Fruit fly (Drosophila melanogaster) whole organism, adult: ENCODE measurements around the gene Iru.

Source experiments
- CG11617 ChIP-seq: fragments of 200-800 bp; sonication (Bioruptor generic); optimal IDR thresholded peaks from 2 replicates; lab custom pipeline; 2017; ENCODE audit warnings: mild to moderate bottlenecking, missing biosample characterization, missing genetic modification reagents, missing genetic modification characterization
- CG14711 ChIP-seq: fragments of 200-800 bp; sonication (Bioruptor generic); optimal IDR thresholded peaks from 2 replicates; lab custom pipeline; 2018; ENCODE audit warnings: missing biosample characterization, mild to moderate bottlenecking, missing genetic modification characterization, moderate library complexity
- CG5204 ChIP-seq: fragments of 200-800 bp; sonication (Bioruptor generic); optimal IDR thresholded peaks from 2 replicates; lab custom pipeline; 2016; ENCODE audit warnings: missing biosample characterization, missing genetic modification characterization
- bab1 ChIP-seq: fragments of 200-800 bp; sonication (Bioruptor generic); optimal IDR thresholded peaks from 3 replicates; lab custom pipeline; 2019; ENCODE audit warnings: missing biosample characterization, mild to moderate bottlenecking, missing genetic modification characterization, moderate library complexity
- pad ChIP-seq: fragments of 200-800 bp; sonication (Bioruptor generic); optimal IDR thresholded peaks from 3 replicates; lab custom pipeline; 2017; ENCODE audit warnings: missing biosample characterization, missing genetic modification characterization, mild to moderate bottlenecking, moderate library complexity, missing genetic modification reagents
- toe ChIP-seq: fragments of 200-800 bp; sonication (Bioruptor generic); optimal IDR thresholded peaks from 2 replicates; lab custom pipeline; 2016; ENCODE audit warnings: missing biosample characterization, missing genetic modification characterization

DNA sequence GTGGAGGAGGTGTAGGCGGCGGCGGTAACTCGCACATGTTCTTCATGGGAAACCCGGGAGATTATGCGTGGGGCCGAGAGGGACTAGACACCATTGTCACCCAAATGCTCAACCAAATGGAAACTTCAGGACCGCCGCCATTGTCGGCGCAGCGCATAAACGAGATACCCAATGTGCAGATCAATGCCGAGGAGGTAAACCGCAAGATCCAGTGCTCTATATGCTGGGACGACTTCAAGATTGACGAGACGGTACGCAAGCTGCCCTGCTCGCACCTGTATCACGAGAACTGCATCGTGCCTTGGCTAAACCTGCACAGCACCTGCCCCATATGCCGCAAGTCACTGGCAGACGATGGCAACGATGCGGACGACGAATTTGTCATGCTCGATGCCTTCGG, 1.0 kb downstream of the Iru start:
- no peak for TF ChIP-seq CG11617 (GFP tag; lab: Kevin White, UChicago)
- no peak for TF ChIP-seq CG5204 (GFP tag; lab: Kevin White, UChicago)
- no peak for TF ChIP-seq pad (GFP tag; lab: Kevin White, UChicago)
- TF ChIP-seq toe, result no peak
- TF ChIP-seq CG14711 (tag; lab: Kevin White, UChicago), result no peak
- TF ChIP-seq bab1 (GFP tag; lab: Kevin White, UChicago), result no peak
